Worm (Caenorhabditis elegans): ENCODE results near the gene col-105.

col-105 gene

ce11 chrIV:1388079-1388478 is 29.1 kb upstream of the col-105 start (continued):
- TF ChIP-seq spr-1 (tag; optimal IDR thresholded peaks at IDR 0.05) = peak; percentile 5
- TF ChIP-seq dmd-8 (GFP tag; IDR thresholded peaks at IDR 0.05) = peak; percentile 81; the same call in 1 of the 2 replicates
- no peak for TF ChIP-seq attf-4 (tag; optimal IDR thresholded peaks at IDR 0.05)
- TF ChIP-seq tag-97 (GFP tag; IDR thresholded peaks at IDR 0.05) = no peak
- peak; percentile 59 for TF ChIP-seq hlh-30 (tag; optimal IDR thresholded peaks at IDR 0.05; ENCODE audit: insufficient read depth)
- no peak for TF ChIP-seq ceh-20 (GFP tag; IDR thresholded peaks at IDR 0.05)
- peak; percentile 83 for TF ChIP-seq hmg-1.1 (GFP tag; IDR thresholded peaks at IDR 0.05)
- TF ChIP-seq daf-16 (GFP tag; optimal IDR thresholded peaks at IDR 0.05) = peak in 1 of 2 experiments; percentile 13
- TF ChIP-seq daf-16 (tag; optimal IDR thresholded peaks at IDR 0.05) = peak; percentile 4

ce11 chrIV:1385915-1386314 is 26.9 kb upstream of the col-105 start, which contains the start of gene nhr-41:
nhr-41 (plus strand) TSS chrIV:1386215.
- TF ChIP-seq nhr-28 (tag; optimal IDR thresholded peaks at IDR 0.05) = no peak
- TF ChIP-seq Y75B8A.6 (GFP tag; IDR thresholded peaks at IDR 0.05) = no peak
- no peak for TF ChIP-seq egl-27 (tag; optimal IDR thresholded peaks at IDR 0.05)
- no peak for TF ChIP-seq Y105C5A.15 (GFP tag; IDR thresholded peaks at IDR 0.05)
- TF ChIP-seq attf-4 (tag; optimal IDR thresholded peaks at IDR 0.05) = no peak
- no peak for TF ChIP-seq ctbp-1 (GFP tag; IDR thresholded peaks at IDR 0.05)
- peak; percentile 38; the same call in 1 of the 2 replicates for TF ChIP-seq set-16 (GFP tag; IDR thresholded peaks at IDR 0.05)
- TF ChIP-seq daf-16 (GFP tag; optimal IDR thresholded peaks at IDR 0.05) = no peak
- peak; percentile 4 for TF ChIP-seq daf-16 (tag; optimal IDR thresholded peaks at IDR 0.05)
- no peak for TF ChIP-seq ceh-28 (tag; optimal IDR thresholded peaks at IDR 0.05)
- no peak for TF ChIP-seq T20F7.1 (GFP tag; optimal IDR thresholded peaks at IDR 0.05)
- TF ChIP-seq ceh-82 (tag; optimal IDR thresholded peaks at IDR 0.05) = no peak
- TF ChIP-seq unc-62 (GFP tag; optimal IDR thresholded peaks at IDR 0.05 in 1 of 2) = no peak
- no peak for TF ChIP-seq unc-62 (tag; optimal IDR thresholded peaks at IDR 0.05)
- no peak for TF ChIP-seq pqm-1 (tag; optimal IDR thresholded peaks at IDR 0.05)
- TF ChIP-seq unc-130 (GFP tag; optimal IDR thresholded peaks at IDR 0.05) = no peak
- TF ChIP-seq zip-2 (tag; optimal IDR thresholded peaks at IDR 0.05) = no peak
- no peak for TF ChIP-seq lin-29 (GFP tag; IDR thresholded peaks at IDR 0.05)
- TF ChIP-seq nhr-11 (tag; optimal IDR thresholded peaks at IDR 0.05) = no peak
- TF ChIP-seq ceh-44 (GFP tag; IDR thresholded peaks at IDR 0.05) = no peak
- TF ChIP-seq lin-13 (GFP tag; optimal IDR thresholded peaks at IDR 0.05) = no peak
- TF ChIP-seq mep-1 (tag; optimal IDR thresholded peaks at IDR 0.05) = no peak
- no peak for TF ChIP-seq dpl-1 (GFP tag; optimal IDR thresholded peaks at IDR 0.05)
- peak; percentile 33 for TF ChIP-seq hlh-11 (tag; optimal IDR thresholded peaks at IDR 0.05)
- no peak for TF ChIP-seq zfp-2 (tag; optimal IDR thresholded peaks at IDR 0.05)
- no peak for TF ChIP-seq pha-4 (GFP tag; IDR thresholded peaks at IDR 0.05)
- TF ChIP-seq pha-4 (tag; optimal IDR thresholded peaks at IDR 0.05) = no peak

- TF ChIP-seq F37D6.2 (tag; optimal IDR thresholded peaks at IDR 0.05) (no peak), lim-7 (GFP tag; IDR thresholded peaks at IDR 0.05) (no peak), egl-43 (GFP tag; IDR thresholded peaks at IDR 0.05) (no peak), nhr-6 (tag; optimal IDR thresholded peaks at IDR 0.05) (no peak), ceh-32 (tag; optimal IDR thresholded peaks at IDR 0.05; ENCODE audit: poor library complexity) (no peak), pqm-1 (tag; optimal IDR thresholded peaks at IDR 0.05) (no peak), hlh-30 (tag; optimal IDR thresholded peaks at IDR 0.05; ENCODE audit: insufficient read depth) (no peak), daf-19 (GFP tag; conservative IDR thresholded peaks at IDR 0.05) (no peak), unc-39 (tag; optimal IDR thresholded peaks at IDR 0.05) (no peak), dmd-6 (GFP tag; IDR thresholded peaks at IDR 0.05) (no peak), attf-4 (tag; optimal IDR thresholded peaks at IDR 0.05) (no peak)
Measured at ce11 chrIV:1385500-1385899, 26.5 kb upstream of the col-105 start.
